Fruit fly (Drosophila melanogaster) whole organism, embryonic: ENCODE data around the gene CG1640.

Source experiments
- Blimp-1 ChIP-seq: fragments of 200-800 bp; sonication (Bioruptor generic); optimal IDR thresholded peaks from 3 replicates; lab custom pipeline; 2018; ENCODE audit warnings: missing biosample characterization, missing genetic modification characterization, mild to moderate bottlenecking, moderate library complexity, missing genetic modification reagents
- CG1024 ChIP-seq: fragments of 200-800 bp; sonication (Bioruptor generic); IDR thresholded peaks from 2 replicates; pipeline ENCODE4 v1.3.6; 2022; ENCODE audit warnings: missing biosample characterization, missing genetic modification characterization
- CG10366 ChIP-seq: fragments of 200-800 bp; sonication (Bioruptor generic); IDR thresholded peaks from 2 replicates; pipeline ENCODE4 v1.3.6; 2022; ENCODE audit warnings: missing biosample characterization, missing genetic modification characterization
- CG10431 ChIP-seq: fragments of 200-800 bp; sonication (Bioruptor generic); optimal IDR thresholded peaks from 3 replicates; lab custom pipeline; 2018; ENCODE audit warnings: missing biosample characterization, mild to moderate bottlenecking, missing genetic modification characterization
- CG11695 ChIP-seq: fragments of 200-800 bp; sonication (Bioruptor generic); IDR thresholded peaks from 3 replicates; pipeline ENCODE4 v1.3.6; 2022; ENCODE audit warnings: missing biosample characterization, missing genetic modification characterization
- CG12236 ChIP-seq: fragments of 200-800 bp; sonication (Bioruptor generic); optimal IDR thresholded peaks from 2 replicates; lab custom pipeline; 2016; ENCODE audit warnings: missing biosample characterization, missing genetic modification characterization
- CG13123 ChIP-seq: fragments of 200-800 bp; sonication (Bioruptor generic); optimal IDR thresholded peaks from 2 replicates; lab custom pipeline; 2016; ENCODE audit warnings: missing biosample characterization, missing genetic modification characterization
- CG14014 ChIP-seq: fragments of 200-800 bp; sonication (Bioruptor generic); IDR thresholded peaks from 2 replicates; pipeline ENCODE4 v1.3.6; 2022; ENCODE audit warnings: missing biosample characterization, missing genetic modification characterization
- CG1603 ChIP-seq: fragments of 200-800 bp; sonication (Bioruptor generic); optimal IDR thresholded peaks from 2 replicates; lab custom pipeline; 2019; ENCODE audit warnings: missing biosample characterization, mild to moderate bottlenecking, missing genetic modification characterization, moderate library complexity
- CG17359 ChIP-seq: fragments of 200-800 bp; sonication (Bioruptor generic); optimal IDR thresholded peaks from 3 replicates; lab custom pipeline; 2018; ENCODE audit warnings: missing biosample characterization, mild to moderate bottlenecking, missing genetic modification characterization, moderate library complexity
- CG17568 ChIP-seq: fragments of 200-800 bp; sonication (Bioruptor generic); optimal IDR thresholded peaks from 2 replicates; lab custom pipeline; 2018; ENCODE audit warnings: missing biosample characterization, mild to moderate bottlenecking, missing genetic modification characterization, moderate library complexity
- CG18619 ChIP-seq: fragments of 200-800 bp; sonication (Bioruptor generic); optimal IDR thresholded peaks from 3 replicates; lab custom pipeline; 2017; ENCODE audit warnings: missing biosample characterization, mild to moderate bottlenecking, missing genetic modification characterization
- CG3065 ChIP-seq: fragments of 200-800 bp; sonication (Bioruptor generic); optimal IDR thresholded peaks from 2 replicates; lab custom pipeline; 2016; ENCODE audit warnings: missing biosample characterization, missing genetic modification characterization
- CG3726 ChIP-seq: fragments of 200-800 bp; sonication (Bioruptor generic); IDR thresholded peaks from 3 replicates; pipeline ENCODE4, ENCODE4 v1.3.6; 2022; ENCODE audit warnings: missing biosample characterization, missing genetic modification characterization
- CG4854 ChIP-seq: fragments of 200-800 bp; sonication (Bioruptor generic); optimal IDR thresholded peaks from 2 replicates; lab custom pipeline; 2016; ENCODE audit warnings: missing biosample characterization, missing genetic modification characterization, inconsistent platforms
- CG6272 ChIP-seq: fragments of 200-800 bp; sonication (Bioruptor generic); IDR thresholded peaks from 2 replicates; pipeline ENCODE4 v1.3.6; 2022; ENCODE audit warnings: missing biosample characterization, missing genetic modification characterization
- CG6689 ChIP-seq: fragments of 200-800 bp; sonication (Bioruptor generic); IDR thresholded peaks from 2 replicates; pipeline ENCODE4 v1.3.6; 2022; ENCODE audit warnings: missing biosample characterization, missing genetic modification characterization
- CG6765 ChIP-seq: fragments of 200-800 bp; sonication (Bioruptor generic); optimal IDR thresholded peaks from 3 replicates; lab custom pipeline; 2017; ENCODE audit warnings: missing biosample characterization, mild to moderate bottlenecking, missing genetic modification characterization
- CG8388 ChIP-seq: fragments of 200-800 bp; sonication (Bioruptor generic); optimal IDR thresholded peaks from 2 replicates; lab custom pipeline; 2019; ENCODE audit warnings: missing biosample characterization, mild to moderate bottlenecking, missing genetic modification characterization, moderate library complexity
- CG9817 ChIP-seq: fragments of 200-800 bp; sonication (Bioruptor generic); optimal IDR thresholded peaks from 2 replicates; lab custom pipeline; 2018; ENCODE audit warnings: missing biosample characterization, mild to moderate bottlenecking, missing genetic modification characterization, moderate library complexity
- Deaf1 ChIP-seq: fragments of 200-800 bp; optimal IDR thresholded peaks from 3 replicates; lab custom pipeline; 2019; ENCODE audit warnings: missing biosample characterization, mild to moderate bottlenecking, missing genetic modification characterization, moderate library complexity
- Dll ChIP-seq: fragments of 200-800 bp; sonication (Bioruptor generic); IDR thresholded peaks from 4 replicates; pipeline ENCODE4 v1.3.6; 2022; ENCODE audit warnings: missing biosample characterization, missing genetic modification characterization; ENCODE audit not compliant: partially characterized antibody
- E2f2 ChIP-seq: fragments of 200-800 bp; sonication (Bioruptor generic); IDR thresholded peaks from 2 replicates; pipeline ENCODE4 v1.3.6; 2022; ENCODE audit warnings: missing biosample characterization, missing genetic modification characterization
- Ets65A ChIP-seq: fragments of 200-800 bp; sonication (Bioruptor generic); peaks from one replicate; lab custom pipeline; 2016; ENCODE audit warnings: missing biosample characterization, missing genetic modification characterization
- HLHmδ ChIP-seq: fragments of 200-800 bp; sonication (Bioruptor generic); optimal IDR thresholded peaks from 2 replicates; lab custom pipeline; 2018; ENCODE audit warnings: missing biosample characterization, mild to moderate bottlenecking, missing genetic modification characterization, moderate library complexity
- Meics ChIP-seq: fragments of 200-800 bp; sonication (Bioruptor generic); optimal IDR thresholded peaks from 2 replicates; lab custom pipeline; 2017; ENCODE audit warnings: missing biosample characterization, mild to moderate bottlenecking, missing genetic modification characterization
- Mes4 ChIP-seq: fragments of 200-800 bp; sonication (Bioruptor generic); optimal IDR thresholded peaks from 2 replicates; lab custom pipeline; 2016; ENCODE audit warnings: missing biosample characterization, missing genetic modification characterization
- NK7.1 ChIP-seq: fragments of 200-800 bp; sonication (Bioruptor generic); optimal IDR thresholded peaks from 3 replicates; lab custom pipeline; 2016; ENCODE audit warnings: missing biosample characterization, missing genetic modification characterization
- Nf-YA ChIP-seq: fragments of 200-800 bp; sonication (Bioruptor generic); IDR thresholded peaks from 2 replicates; pipeline ENCODE4 v1.3.6; 2022; ENCODE audit warnings: missing biosample characterization, missing genetic modification characterization
- Nf-YB ChIP-seq: fragments of 200-800 bp; sonication (Bioruptor generic); optimal IDR thresholded peaks from 3 replicates; lab custom pipeline; 2019; ENCODE audit warnings: missing biosample characterization, mild to moderate bottlenecking, missing genetic modification characterization, moderate library complexity
- Ptx1 ChIP-seq: fragments of 200-800 bp; sonication (Bioruptor generic); IDR thresholded peaks from 2 replicates; pipeline ENCODE4 v1.3.6; 2022; ENCODE audit warnings: missing biosample characterization, missing genetic modification characterization
- Ravus ChIP-seq: fragments of 200-800 bp; sonication (Bioruptor generic); IDR thresholded peaks from 2 replicates; pipeline ENCODE4 v1.3.6; 2022; ENCODE audit warnings: missing biosample characterization, missing genetic modification characterization
- Rx ChIP-seq: fragments of 200-800 bp; sonication (Bioruptor generic); IDR thresholded peaks from 2 replicates; pipeline ENCODE4 v1.3.6; 2022; ENCODE audit warnings: missing biosample characterization, missing genetic modification characterization
- Tbp ChIP-seq: fragments of >200 bp; optimal IDR thresholded peaks from 2 replicates; lab custom pipeline; 2018; ENCODE audit warnings: missing biosample characterization, missing genetic modification characterization
- crp ChIP-seq, 2 experiments: fragments of 200-800 bp; sonication (Bioruptor generic); optimal IDR thresholded peaks; 2 replicates in 1 of 2; 3 replicates in 1 of 2; lab custom pipeline; 2017; ENCODE audit warnings: missing biosample characterization in 2 of 2, missing genetic modification characterization in 2 of 2, mild to moderate bottlenecking in 1 of 2, moderate library complexity in 1 of 2
- disco-r ChIP-seq: fragments of 200-800 bp; sonication (Bioruptor generic); optimal IDR thresholded peaks from 2 replicates; lab custom pipeline; 2016; ENCODE audit warnings: missing biosample characterization, missing genetic modification characterization
- dm ChIP-seq: fragments of 200-800 bp; sonication (Bioruptor generic); optimal IDR thresholded peaks from 3 replicates; lab custom pipeline; 2016; ENCODE audit warnings: missing biosample characterization, missing genetic modification characterization
- fd96Cb ChIP-seq: fragments of 200-800 bp; sonication (Bioruptor generic); optimal IDR thresholded peaks from 2 replicates; lab custom pipeline; 2018; ENCODE audit warnings: missing biosample characterization, mild to moderate bottlenecking, missing genetic modification characterization, moderate library complexity
- fu2 ChIP-seq: fragments of 200-800 bp; sonication (Bioruptor generic); optimal IDR thresholded peaks from 2 replicates; lab custom pipeline; 2016; ENCODE audit warnings: missing biosample characterization, missing genetic modification characterization
- h ChIP-seq: fragments of >200 bp; optimal IDR thresholded peaks from 2 replicates; lab custom pipeline; 2017
- her ChIP-seq: fragments of 200-800 bp; sonication (Bioruptor generic); optimal IDR thresholded peaks from 2 replicates; lab custom pipeline; 2016; ENCODE audit warnings: missing biosample characterization, missing genetic modification characterization
- klu ChIP-seq: fragments of 200-800 bp; sonication (Bioruptor generic); IDR thresholded peaks from 2 replicates; pipeline ENCODE4 v1.3.6; 2022; ENCODE audit warnings: missing biosample characterization, missing genetic modification characterization
- org-1 ChIP-seq: fragments of 200-800 bp; sonication (Bioruptor generic); optimal IDR thresholded peaks from 2 replicates; lab custom pipeline; 2017; ENCODE audit warnings: missing biosample characterization, missing genetic modification characterization
- pan ChIP-seq, 4 experiments: fragments of >200 bp in 3 of 4; fragments of 200-800 bp in 1 of 4; sonication (Bioruptor generic) in 1 of 4; optimal IDR thresholded peaks in 3 of 4; IDR thresholded peaks in 1 of 4; 2 replicates each; pipeline versions ENCODE4 v1.3.6 to Lab custom; 2017 to 2022; ENCODE audit warnings: missing biosample characterization in 2 of 4, missing genetic modification characterization in 2 of 4, mixed read lengths in 1 of 4
- prd ChIP-seq, 3 experiments: fragments of >200 bp in 2 of 3; fragments of 200-800 bp in 1 of 3; sonication (Bioruptor generic) in 1 of 3; optimal IDR thresholded peaks in 2 of 3; IDR thresholded peaks in 1 of 3; 2 replicates in 2 of 3; 3 replicates in 1 of 3; pipeline versions ENCODE4 v1.3.6 to Lab custom; 2017 to 2022; ENCODE audit warnings: missing biosample characterization in 1 of 3, missing genetic modification characterization in 1 of 3
- sug ChIP-seq: fragments of 200-800 bp; optimal IDR thresholded peaks from 2 replicates; lab custom pipeline; 2019; ENCODE audit warnings: missing biosample characterization, mild to moderate bottlenecking, missing genetic modification characterization, moderate library complexity
- tgo ChIP-seq: fragments of 200-800 bp; sonication (Bioruptor generic); IDR thresholded peaks from 3 replicates; pipeline ENCODE4 v1.3.6; 2022; ENCODE audit warnings: missing biosample characterization, missing genetic modification characterization
- twi ChIP-seq: fragments of 200-800 bp; optimal IDR thresholded peaks from 2 replicates; lab custom pipeline; 2019; ENCODE audit warnings: missing biosample characterization, mild to moderate bottlenecking, missing genetic modification characterization, moderate library complexity
- vfl ChIP-seq: fragments of 200-800 bp; sonication (Bioruptor generic); optimal IDR thresholded peaks from 2 replicates; lab custom pipeline; 2016; ENCODE audit warnings: missing biosample characterization, missing genetic modification characterization

Gene CG1640

dm6 chrX:13390465-13391173 is 20.2 kb downstream of the CG1640 start (continued):
- TF ChIP-seq Blimp-1 (GFP tag; lab: Kevin White, UChicago) (peak; percentile 39), NK7.1 (GFP tag; lab: Kevin White, UChicago) (no peak), CG11695 (peak; percentile 81; the same call in 2 of the 3 replicates), Ptx1 (GFP tag; lab: Robert Waterston, UW) (peak; percentile 77), CG12236 (GFP tag; lab: Kevin White, UChicago) (no peak), CG14014 (GFP tag; lab: Robert Waterston, UW) (peak; percentile 78), E2f2 (GFP tag; lab: Robert Waterston, UW) (peak; percentile 37; the same call in 1 of the 2 replicates), Ets65A (GFP tag; lab: Kevin White, UChicago) (no peak), CG17568 (GFP tag; lab: Kevin White, UChicago) (no peak), org-1 (GFP tag; lab: Kevin White, UChicago) (peak; percentile 18), CG13123 (GFP tag; lab: Kevin White, UChicago) (no peak), CG18619 (GFP tag; lab: Kevin White, UChicago) (peak; percentile 44), CG10431 (GFP tag; lab: Kevin White, UChicago) (no peak), CG6689 (GFP tag; lab: Robert Waterston, UW) (peak; percentile 60), CG6272 (GFP tag; lab: Robert Waterston, UW) (no peak), CG17359 (tag; lab: Kevin White, UChicago) (peak; percentile 67), fd96Cb (peak; percentile 5), fu2 (GFP tag; lab: Kevin White, UChicago) (no peak), vfl (GFP tag; lab: Kevin White, UChicago) (no peak), Ravus (GFP tag; lab: Robert Waterston, UW) (peak; percentile 50), CG10366 (GFP tag; lab: Robert Waterston, UW) (peak; percentile 48), klu (GFP tag; lab: Robert Waterston, UW) (peak; percentile 53; the same call in 1 of the 2 replicates), her (GFP tag; lab: Kevin White, UChicago) (no peak), twi (no peak), Nf-YB (GFP tag; lab: Kevin White, UChicago) (peak; percentile 57), dm (GFP tag; lab: Kevin White, UChicago) (no peak), HLHmδ (no peak), CG6765 (GFP tag; lab: Kevin White, UChicago) (peak; percentile 52), h (lab: Kevin White, UChicago) (no peak), Nf-YA (GFP tag; lab: Robert Waterston, UW) (peak; percentile 57; the same call in 1 of the 2 replicates), Dll (GFP tag; lab: Robert Waterston, UW) (no peak), CG1024 (0 out of 2 replicates have a peak, but pooled peaks have one; percentile 23), tgo (peak; percentile 77), Rx (GFP tag; lab: Robert Waterston, UW) (peak; percentile 16; the same call in 1 of the 2 replicates), Meics (GFP tag; lab: Kevin White, UChicago) (peak; percentile 85), CG4854 (no peak), Tbp (GFP tag; lab: Kevin White, UChicago) (no peak), sug (tag; lab: Kevin White, UChicago) (peak; percentile 51), CG3726 (GFP tag; lab: Robert Waterston, UW) (no peak), Deaf1 (tag; lab: Kevin White, UChicago) (peak; percentile 49), CG9817 (peak; percentile 73), pan (optimal IDR thresholded peaks at IDR 0.05; lab: Kevin White, UChicago) (no peak), pan (GFP tag; optimal IDR thresholded peaks at IDR 0.05 in 1 of 2, IDR thresholded peaks at IDR 0.05 in 1 of 2) (peak in 1 of 2 experiments; percentile 70), prd (optimal IDR thresholded peaks at IDR 0.05; lab: Kevin White, UChicago) (no peak), prd (GFP tag; IDR thresholded peaks at IDR 0.05; lab: Robert Waterston, UW) (peak; percentile 72; the same call in 2 of the 3 replicates), disco-r (GFP tag; lab: Kevin White, UChicago) (no peak), crp (GFP tag; optimal IDR thresholded peaks at IDR 0.05; lab: Kevin White, UChicago) (no peak), CG8388 (GFP tag; lab: Kevin White, UChicago) (peak; percentile 22), Mes4 (GFP tag; lab: Kevin White, UChicago) (no peak), CG3065 (no peak), CG1603 (tag; lab: Kevin White, UChicago) (no peak)
